Worm (Caenorhabditis elegans) whole organism, L4/young adult: ENCODE measurements around the gene Y37E11B.10.

ENCODE experiments used
- W03F9.2 ChIP-seq: fragments of 150-350 bp; optimal IDR thresholded peaks from 2 replicates; lab custom pipeline; 2014; ENCODE audit warnings: missing biosample characterization, missing genetic modification characterization
- dao-5 ChIP-seq: sonication (generic microtip); optimal IDR thresholded peaks from 2 replicates; lab custom pipeline; 2016; ENCODE audit warnings: missing genotype, missing genetic modification characterization, moderate library complexity, missing compliant biosample characterization
- him-1 ChIP-seq: sonication (generic microtip); optimal IDR thresholded peaks from 2 replicates; lab custom pipeline; 2016; ENCODE audit warnings: missing genotype, missing genetic modification reagents, missing genetic modification characterization, missing compliant biosample characterization

ce11 chrIV:3608547-3609222 is 2.4 kb upstream of the Y37E11B.10 start:
- TF ChIP-seq him-1 (tag; lab: Kevin White, UChicago) = no peak
- no peak for TF ChIP-seq dao-5
- TF ChIP-seq W03F9.2 (tag; lab: Kevin White, UChicago) = no peak
